Fruit fly (Drosophila melanogaster) S2 (cell line): Measurements from ENCODE around the gene CG18649.

Experiments used
- CG8478 ChIP-seq: fragments of >200 bp; optimal IDR thresholded peaks from 2 replicates; lab custom pipeline; 2018
- CTCF ChIP-seq, 2 experiments: fragments of >200 bp; optimal IDR thresholded peaks; 2 replicates each; lab custom pipeline; 2018

dm6 chr3L:15039510-15039909 lies 14.4 kb downstream of the CG18649 start:
- no peak for TF ChIP-seq CG8478 (lab: Kevin White, UChicago)
- TF ChIP-seq CTCF (optimal IDR thresholded peaks at IDR 0.05; lab: Kevin White, UChicago): no peak
